Worm (Caenorhabditis elegans) whole organism, L4/young adult: ENCODE measurements around the gene C46E10.3.

Experiments used
- W03F9.2 ChIP-seq: fragments of 150-350 bp; optimal IDR thresholded peaks from 2 replicates; lab custom pipeline; 2014; ENCODE audit warnings: missing biosample characterization, missing genetic modification characterization
- him-1 ChIP-seq: sonication (generic microtip); optimal IDR thresholded peaks from 2 replicates; lab custom pipeline; 2016; ENCODE audit warnings: missing genotype, missing genetic modification reagents, missing genetic modification characterization, missing compliant biosample characterization

- TF ChIP-seq him-1 (tag; lab: Kevin White, UChicago): no peak
- no peak for TF ChIP-seq W03F9.2
Measured at ce11 chrII:3678978-3679377, 42.1 kb upstream of the C46E10.3 start.
